Worm (Caenorhabditis elegans) whole organism, late embryonic: ENCODE measurements around the gene nlp-78.

Experiments used
- fkh-10 ChIP-seq: fragments of 150-350 bp; optimal IDR thresholded peaks from 2 replicates; lab custom pipeline; 2014; ENCODE audit warnings: missing biosample characterization, missing genetic modification reagents, missing genetic modification characterization
- fkh-6 ChIP-seq: sonication (generic microtip); optimal IDR thresholded peaks from 2 replicates; lab custom pipeline; 2016; ENCODE audit warnings: missing genetic modification characterization, missing compliant biosample characterization

ce11 chrII:9117789-9118242 is 18.2 kb upstream of the nlp-78 start:
- no peak for TF ChIP-seq fkh-10 (GFP tag; lab: Kevin White, UChicago)
- TF ChIP-seq fkh-6 (tag; lab: Kevin White, UChicago) = no peak
